Fruit fly (Drosophila melanogaster) whole organism, embryonic: ENCODE measurements around the gene CG4951.

Experiments used
- Antp ChIP-seq: fragments of 200-800 bp; sonication (Bioruptor generic); optimal IDR thresholded peaks from 3 replicates; lab custom pipeline; 2016; ENCODE audit warnings: missing biosample characterization, missing genetic modification characterization
- CG1529 ChIP-seq: fragments of 200-800 bp; sonication (Bioruptor generic); optimal IDR thresholded peaks from 3 replicates; lab custom pipeline; 2018; ENCODE audit warnings: missing biosample characterization, missing genetic modification characterization
- CG15479 ChIP-seq: fragments of 200-800 bp; sonication (Bioruptor generic); optimal IDR thresholded peaks from 3 replicates; lab custom pipeline; 2019; ENCODE audit warnings: missing biosample characterization, mild to moderate bottlenecking, missing genetic modification characterization, moderate library complexity
- CG16779 ChIP-seq: fragments of 200-800 bp; sonication (Bioruptor generic); IDR thresholded peaks from 2 replicates; pipeline ENCODE4 v1.3.6; 2022; ENCODE audit warnings: missing biosample characterization, missing genetic modification characterization
- CG17359 ChIP-seq: fragments of 200-800 bp; sonication (Bioruptor generic); optimal IDR thresholded peaks from 3 replicates; lab custom pipeline; 2018; ENCODE audit warnings: missing biosample characterization, mild to moderate bottlenecking, missing genetic modification characterization, moderate library complexity
- CG17361 ChIP-seq: fragments of 200-800 bp; sonication (Bioruptor generic); IDR thresholded peaks from 3 replicates; pipeline ENCODE4 v1.3.6; 2022; ENCODE audit warnings: missing biosample characterization, missing genetic modification characterization
- CG18619 ChIP-seq: fragments of 200-800 bp; sonication (Bioruptor generic); optimal IDR thresholded peaks from 3 replicates; lab custom pipeline; 2017; ENCODE audit warnings: missing biosample characterization, mild to moderate bottlenecking, missing genetic modification characterization
- CG2116 ChIP-seq: fragments of 200-800 bp; sonication (Bioruptor generic); optimal IDR thresholded peaks from 3 replicates; lab custom pipeline; 2018; ENCODE audit warnings: missing biosample characterization, mild to moderate bottlenecking, missing genetic modification characterization
- CG2678 ChIP-seq: fragments of 200-800 bp; sonication (Bioruptor generic); optimal IDR thresholded peaks from 3 replicates; lab custom pipeline; 2019; ENCODE audit warnings: missing biosample characterization, mild to moderate bottlenecking, missing genetic modification characterization, moderate library complexity
- CG30403 ChIP-seq: fragments of 200-800 bp; sonication (Bioruptor generic); optimal IDR thresholded peaks from 3 replicates; lab custom pipeline; 2016; ENCODE audit warnings: missing biosample characterization, missing genetic modification characterization
- CG4404 ChIP-seq: fragments of 200-800 bp; sonication (Bioruptor generic); IDR thresholded peaks from 2 replicates; pipeline ENCODE4 v1.3.6; 2022; ENCODE audit warnings: missing biosample characterization, missing genetic modification characterization
- CG6175 ChIP-seq: fragments of 200-800 bp; sonication (Bioruptor generic); IDR thresholded peaks from 3 replicates; pipeline ENCODE4 v1.3.6; 2022; ENCODE audit warnings: missing biosample characterization, missing genetic modification characterization
- CG9437 ChIP-seq: fragments of 200-800 bp; sonication (Bioruptor generic); optimal IDR thresholded peaks from 2 replicates; lab custom pipeline; 2018; ENCODE audit warnings: missing biosample characterization, mild to moderate bottlenecking, missing genetic modification characterization
- CoRest ChIP-seq: fragments of 200-800 bp; sonication (Bioruptor generic); optimal IDR thresholded peaks from 3 replicates; lab custom pipeline; 2018; ENCODE audit warnings: missing biosample characterization, mild to moderate bottlenecking, missing genetic modification characterization, moderate library complexity
- Dp ChIP-seq: fragments of 200-800 bp; sonication (Bioruptor generic); optimal IDR thresholded peaks from 2 replicates; lab custom pipeline; 2018; ENCODE audit warnings: missing biosample characterization, mild to moderate bottlenecking, missing genetic modification characterization, moderate library complexity
- Drgx ChIP-seq: fragments of 200-800 bp; sonication (Bioruptor generic); IDR thresholded peaks from 2 replicates; pipeline ENCODE4 v1.3.6; 2022; ENCODE audit warnings: missing biosample characterization, missing genetic modification characterization
- Ets65A ChIP-seq: fragments of 200-800 bp; sonication (Bioruptor generic); peaks from one replicate; lab custom pipeline; 2016; ENCODE audit warnings: missing biosample characterization, missing genetic modification characterization
- H2.0 ChIP-seq: fragments of 200-800 bp; sonication (Bioruptor generic); IDR thresholded peaks from 2 replicates; pipeline ENCODE4 v1.3.6; 2022; ENCODE audit warnings: missing biosample characterization, missing genetic modification characterization
- HLH54F ChIP-seq: fragments of 200-800 bp; sonication (Bioruptor generic); optimal IDR thresholded peaks from 3 replicates; lab custom pipeline; 2016; ENCODE audit warnings: missing biosample characterization, missing genetic modification characterization
- Lpt ChIP-seq: fragments of >200 bp; optimal IDR thresholded peaks from 2 replicates; lab custom pipeline; 2018; ENCODE audit warnings: missing biosample characterization, missing genetic modification characterization
- Med ChIP-seq: fragments of 200-800 bp; sonication (Bioruptor generic); peaks from one replicate; lab custom pipeline; 2016; ENCODE audit warnings: missing biosample characterization, missing genetic modification characterization, mild to moderate bottlenecking, inconsistent platforms, moderate library complexity
- Meics ChIP-seq: fragments of 200-800 bp; sonication (Bioruptor generic); optimal IDR thresholded peaks from 2 replicates; lab custom pipeline; 2017; ENCODE audit warnings: missing biosample characterization, mild to moderate bottlenecking, missing genetic modification characterization
- Myb ChIP-seq: fragments of 200-800 bp; sonication (Bioruptor generic); optimal IDR thresholded peaks from 2 replicates; lab custom pipeline; 2016; ENCODE audit warnings: missing biosample characterization, missing genetic modification characterization
- NFAT ChIP-seq: fragments of 200-800 bp; sonication (Bioruptor generic); IDR thresholded peaks from 2 replicates; pipeline ENCODE4 v1.3.6; 2022; ENCODE audit warnings: missing biosample characterization, missing genetic modification characterization
- Oli ChIP-seq: fragments of 200-800 bp; sonication (Bioruptor generic); optimal IDR thresholded peaks from 2 replicates; lab custom pipeline; 2018; ENCODE audit warnings: missing biosample characterization, mild to moderate bottlenecking, missing genetic modification characterization, moderate library complexity
- PHDP ChIP-seq: fragments of 200-800 bp; sonication (Bioruptor generic); optimal IDR thresholded peaks from 3 replicates; lab custom pipeline; 2018; ENCODE audit warnings: missing biosample characterization, mild to moderate bottlenecking, missing genetic modification characterization, moderate library complexity
- Tbp ChIP-seq: fragments of >200 bp; optimal IDR thresholded peaks from 2 replicates; lab custom pipeline; 2018; ENCODE audit warnings: missing biosample characterization, missing genetic modification characterization
- bcd ChIP-seq: fragments of 200-800 bp; sonication (Bioruptor generic); optimal IDR thresholded peaks from 2 replicates; lab custom pipeline; 2017; ENCODE audit warnings: missing biosample characterization, mild to moderate bottlenecking, missing genetic modification characterization
- danr ChIP-seq: fragments of 200-800 bp; sonication (Bioruptor generic); IDR thresholded peaks from 2 replicates; pipeline ENCODE4 v1.3.6; 2022; ENCODE audit warnings: missing biosample characterization, missing genetic modification characterization
- dysf ChIP-seq: fragments of 200-800 bp; sonication (Bioruptor generic); IDR thresholded peaks from 3 replicates; pipeline ENCODE4 v1.3.6; 2022; ENCODE audit warnings: missing biosample characterization, missing genetic modification characterization
- exex ChIP-seq: fragments of 200-800 bp; sonication (Bioruptor generic); optimal IDR thresholded peaks from 4 replicates; lab custom pipeline; 2018; ENCODE audit warnings: missing biosample characterization, mild to moderate bottlenecking, missing genetic modification characterization, moderate library complexity
- grau ChIP-seq: fragments of 200-800 bp; optimal IDR thresholded peaks from 3 replicates; lab custom pipeline; 2019; ENCODE audit warnings: missing biosample characterization, mild to moderate bottlenecking, missing genetic modification characterization, moderate library complexity
- hkb ChIP-seq, 2 experiments: fragments of 200-800 bp in 1 of 2; fragments of >200 bp in 1 of 2; sonication (Bioruptor generic) in 1 of 2; IDR thresholded peaks in 1 of 2; optimal IDR thresholded peaks in 1 of 2; 2 replicates each; pipeline versions ENCODE4 v1.3.6 to Lab custom; 2017 to 2022; ENCODE audit warnings: missing biosample characterization in 1 of 2, missing genetic modification characterization in 1 of 2
- ind ChIP-seq: fragments of 200-800 bp; sonication (Bioruptor generic); optimal IDR thresholded peaks from 3 replicates; lab custom pipeline; 2016; ENCODE audit warnings: missing biosample characterization, missing genetic modification characterization
- ken ChIP-seq: fragments of 200-800 bp; sonication (Bioruptor generic); IDR thresholded peaks from 3 replicates; pipeline ENCODE4 v1.3.6; 2022; ENCODE audit warnings: missing biosample characterization, missing genetic modification characterization
- kni ChIP-seq: fragments of 200-800 bp; sonication (Bioruptor generic); optimal IDR thresholded peaks from 3 replicates; lab custom pipeline; 2017; ENCODE audit warnings: mild to moderate bottlenecking, missing biosample characterization, missing genetic modification reagents, missing genetic modification characterization
- knrl ChIP-seq: fragments of 200-800 bp; sonication (Bioruptor generic); IDR thresholded peaks from 3 replicates; pipeline ENCODE4 v1.3.6; 2022; ENCODE audit warnings: missing biosample characterization, missing genetic modification characterization; ENCODE audit not compliant: partially characterized antibody
- nmo ChIP-seq: fragments of 200-800 bp; sonication (Bioruptor generic); optimal IDR thresholded peaks from 2 replicates; lab custom pipeline; 2018; ENCODE audit warnings: missing biosample characterization, mild to moderate bottlenecking, missing genetic modification characterization, moderate library complexity
- onecut ChIP-seq: fragments of 200-800 bp; sonication (Bioruptor generic); IDR thresholded peaks from 2 replicates; pipeline ENCODE4 v1.3.6; 2022; ENCODE audit warnings: missing biosample characterization, missing genetic modification characterization
- pho ChIP-seq: fragments of 200-800 bp; sonication (Bioruptor generic); optimal IDR thresholded peaks from 2 replicates; lab custom pipeline; 2016; ENCODE audit warnings: missing biosample characterization, missing genetic modification characterization
- pnt ChIP-seq: fragments of 200-800 bp; sonication (Bioruptor generic); optimal IDR thresholded peaks from 3 replicates; lab custom pipeline; 2016; ENCODE audit warnings: missing biosample characterization, missing genetic modification characterization
- sens ChIP-seq: fragments of 200-800 bp; sonication (Bioruptor generic); peaks from one replicate; lab custom pipeline; 2016; ENCODE audit warnings: missing biosample characterization, missing genetic modification characterization
- slp2 ChIP-seq: fragments of 200-800 bp; sonication (Bioruptor generic); optimal IDR thresholded peaks from 2 replicates; lab custom pipeline; 2016; ENCODE audit warnings: missing biosample characterization, missing genetic modification characterization
- sob ChIP-seq: fragments of 200-800 bp; sonication (Bioruptor generic); IDR thresholded peaks from 2 replicates; pipeline ENCODE4 v1.3.6; 2022; ENCODE audit warnings: missing biosample characterization, missing genetic modification characterization
- sqz ChIP-seq: fragments of 200-800 bp; sonication (Bioruptor generic); optimal IDR thresholded peaks from 3 replicates; lab custom pipeline; 2018; ENCODE audit warnings: missing biosample characterization, mild to moderate bottlenecking, missing genetic modification characterization
- tin ChIP-seq: fragments of 200-800 bp; sonication (Bioruptor generic); optimal IDR thresholded peaks from 3 replicates; lab custom pipeline; 2016; ENCODE audit warnings: missing biosample characterization, missing genetic modification characterization
- zfh1 ChIP-seq: fragments of 200-800 bp; sonication (Bioruptor generic); IDR thresholded peaks from 3 replicates; pipeline ENCODE4 v1.3.6; 2022; ENCODE audit warnings: missing biosample characterization, missing genetic modification characterization

The CG4951 gene

dm6 chr3R:27925971-27926533, 27.9 kb downstream of the CG4951 start:
- TF ChIP-seq dysf (GFP tag; lab: Robert Waterston, UW) (0 out of 3 replicates have a peak, but pooled peaks have one; percentile 14), CG9437 (GFP tag; lab: Kevin White, UChicago) (peak; percentile 17), grau (tag; lab: Kevin White, UChicago) (peak; percentile 41), CG15479 (no peak), Meics (GFP tag; lab: Kevin White, UChicago) (no peak), pho (GFP tag; lab: Kevin White, UChicago) (no peak), CG18619 (GFP tag; lab: Kevin White, UChicago) (no peak), CoRest (tag; lab: Kevin White, UChicago) (peak; percentile 22), CG17361 (0 out of 3 replicates have a peak, but pooled peaks have one; percentile 34), Ets65A (GFP tag; lab: Kevin White, UChicago) (peak; percentile 64), Drgx (GFP tag; lab: Robert Waterston, UW) (0 out of 2 replicates have a peak, but pooled peaks have one; percentile 6), bcd (GFP tag; lab: Kevin White, UChicago) (no peak), sens (peak; percentile 71), exex (tag; lab: Kevin White, UChicago) (peak; percentile 24), CG1529 (GFP tag; lab: Kevin White, UChicago) (no peak), Med (GFP tag; lab: Kevin White, UChicago) (peak; percentile 72), nmo (GFP tag; lab: Kevin White, UChicago) (peak; percentile 6)
- TF ChIP-seq, all 482 proteins: peak for 11

- no peak for TF ChIP-seq onecut (GFP tag; lab: Robert Waterston, UW)
- peak; percentile 45 for TF ChIP-seq sens
- no peak for TF ChIP-seq kni (GFP tag; lab: Kevin White, UChicago)
- no peak for TF ChIP-seq slp2 (GFP tag; lab: Kevin White, UChicago)
- TF ChIP-seq Med (GFP tag; lab: Kevin White, UChicago), result peak; percentile 82
- no peak for TF ChIP-seq HLH54F (GFP tag; lab: Kevin White, UChicago)
- TF ChIP-seq sqz, result peak; percentile 22
- TF ChIP-seq hkb (optimal IDR thresholded peaks at IDR 0.05; lab: Kevin White, UChicago), result no peak
- TF ChIP-seq hkb (GFP tag; IDR thresholded peaks at IDR 0.05; lab: Robert Waterston, UW), result no peak
- no peak for TF ChIP-seq Dp (GFP tag; lab: Kevin White, UChicago)
- TF ChIP-seq Antp (GFP tag; lab: Kevin White, UChicago), result no peak
- no peak for TF ChIP-seq Oli (tag; lab: Kevin White, UChicago)
- 0 out of 3 replicates have a peak, but pooled peaks have one; percentile 21 for TF ChIP-seq ken (GFP tag; lab: Robert Waterston, UW)
- no peak for TF ChIP-seq CG16779 (GFP tag; lab: Robert Waterston, UW)
- no peak for TF ChIP-seq sob (GFP tag; lab: Robert Waterston, UW)
- no peak for TF ChIP-seq CG2116 (GFP tag; lab: Kevin White, UChicago)
- no peak for TF ChIP-seq ind (GFP tag; lab: Kevin White, UChicago)
- no peak for TF ChIP-seq tin (GFP tag; lab: Kevin White, UChicago)
- TF ChIP-seq Tbp, result no peak
- TF ChIP-seq CG30403 (GFP tag; lab: Kevin White, UChicago), result no peak
- no peak for TF ChIP-seq danr (GFP tag; lab: Robert Waterston, UW)
- no peak for TF ChIP-seq zfh1 (GFP tag; lab: Robert Waterston, UW)
- TF ChIP-seq Myb (GFP tag; lab: Kevin White, UChicago), result no peak
- TF ChIP-seq H2.0, result no peak
- TF ChIP-seq CG4404 (GFP tag; lab: Robert Waterston, UW), result no peak
- no peak for TF ChIP-seq CG17359
- 0 out of 3 replicates have a peak, but pooled peaks have one; percentile 50 for TF ChIP-seq CG6175 (GFP tag; lab: Robert Waterston, UW)
- no peak for TF ChIP-seq NFAT (GFP tag; lab: Robert Waterston, UW)
- TF ChIP-seq PHDP, result no peak
- no peak for TF ChIP-seq CG17361
- TF ChIP-seq CG2678, result peak; percentile 28
- TF ChIP-seq pnt (GFP tag; lab: Kevin White, UChicago), result no peak
- 0 out of 3 replicates have a peak, but pooled peaks have one; percentile 11 for TF ChIP-seq knrl
- TF ChIP-seq Lpt (GFP tag; lab: Kevin White, UChicago), result no peak
These were observed 28.6 kb downstream of the CG4951 start, which contains the start of gene mino for dm6 chr3R:27925000-27925970. Gene mino (plus strand): TSS chr3R:27925191.
